Fruit fly (Drosophila melanogaster) whole organism, embryonic: ENCODE measurements around the gene gry.

Source experiments
- Bgb ChIP-seq: fragments of 200-800 bp; sonication (Bioruptor generic); IDR thresholded peaks from 2 replicates; pipeline ENCODE4 v1.3.6; 2022; ENCODE audit warnings: missing biosample characterization, missing genetic modification characterization; ENCODE audit not compliant: partially characterized antibody
- CG10209 ChIP-seq: fragments of 200-800 bp; sonication (Bioruptor generic); optimal IDR thresholded peaks from 3 replicates; lab custom pipeline; 2017; ENCODE audit warnings: missing biosample characterization, mild to moderate bottlenecking, missing genetic modification characterization, missing genetic modification reagents
- CG10267 ChIP-seq: fragments of 200-800 bp; sonication (Bioruptor generic); optimal IDR thresholded peaks from 2 replicates; lab custom pipeline; 2018; ENCODE audit warnings: missing biosample characterization, mild to moderate bottlenecking, missing genetic modification characterization, moderate library complexity
- CG11456 ChIP-seq: fragments of 200-800 bp; sonication (Bioruptor generic); IDR thresholded peaks from 3 replicates; pipeline ENCODE4 v1.3.6; 2022; ENCODE audit warnings: missing biosample characterization, missing genetic modification characterization
- CG12104 ChIP-seq: fragments of 200-800 bp; sonication (Bioruptor generic); optimal IDR thresholded peaks from 3 replicates; lab custom pipeline; 2016; ENCODE audit warnings: missing biosample characterization, missing genetic modification characterization
- CG12659 ChIP-seq: fragments of 200-800 bp; sonication (Bioruptor generic); optimal IDR thresholded peaks from 3 replicates; lab custom pipeline; 2017; ENCODE audit warnings: mild to moderate bottlenecking, missing biosample characterization, missing genetic modification reagents, missing genetic modification characterization
- CG13296 ChIP-seq: fragments of 200-800 bp; sonication (Bioruptor generic); optimal IDR thresholded peaks from 3 replicates; lab custom pipeline; 2018; ENCODE audit warnings: missing biosample characterization, mild to moderate bottlenecking, missing genetic modification characterization
- CG14441 ChIP-seq: fragments of 200-800 bp; sonication (Bioruptor generic); IDR thresholded peaks from 2 replicates; pipeline ENCODE4 v1.3.6; 2022; ENCODE audit warnings: missing biosample characterization, missing genetic modification characterization
- CG14860 ChIP-seq: fragments of 200-800 bp; sonication (Bioruptor generic); IDR thresholded peaks from 3 replicates; pipeline ENCODE4 v1.3.6; 2022; ENCODE audit warnings: missing biosample characterization, missing genetic modification characterization; ENCODE audit not compliant: partially characterized antibody
- CG15601 ChIP-seq: fragments of 200-800 bp; sonication (Bioruptor generic); optimal IDR thresholded peaks from 3 replicates; lab custom pipeline; 2019; ENCODE audit warnings: missing biosample characterization, mild to moderate bottlenecking, missing genetic modification characterization, moderate library complexity
- CG1602 ChIP-seq: fragments of 200-800 bp; sonication (Bioruptor generic); optimal IDR thresholded peaks from 3 replicates; lab custom pipeline; 2016; ENCODE audit warnings: missing biosample characterization, missing genetic modification characterization
- CG17328 ChIP-seq: fragments of 200-800 bp; sonication (Bioruptor generic); IDR thresholded peaks from 2 replicates; pipeline ENCODE4 v1.3.6; 2022; ENCODE audit warnings: missing biosample characterization, missing genetic modification characterization
- CG17361 ChIP-seq: fragments of 200-800 bp; sonication (Bioruptor generic); IDR thresholded peaks from 3 replicates; pipeline ENCODE4 v1.3.6; 2022; ENCODE audit warnings: missing biosample characterization, missing genetic modification characterization
- CG17829 ChIP-seq: fragments of 200-800 bp; optimal IDR thresholded peaks from 2 replicates; lab custom pipeline; 2019; ENCODE audit warnings: missing biosample characterization, mild to moderate bottlenecking, missing genetic modification characterization, moderate library complexity
- CG17912 ChIP-seq: fragments of 200-800 bp; sonication (Bioruptor generic); optimal IDR thresholded peaks from 2 replicates; lab custom pipeline; 2018; ENCODE audit warnings: missing biosample characterization, mild to moderate bottlenecking, missing genetic modification characterization
- CG3163 ChIP-seq: fragments of 200-800 bp; sonication (Bioruptor generic); optimal IDR thresholded peaks from 3 replicates; lab custom pipeline; 2016; ENCODE audit warnings: missing biosample characterization, missing genetic modification characterization
- CG32772 ChIP-seq: fragments of 200-800 bp; sonication (Bioruptor generic); IDR thresholded peaks from 2 replicates; pipeline ENCODE4 v1.3.6; 2022; ENCODE audit warnings: missing biosample characterization, missing genetic modification characterization
- CG33213 ChIP-seq: fragments of 200-800 bp; sonication (Bioruptor generic); optimal IDR thresholded peaks from 3 replicates; lab custom pipeline; 2016; ENCODE audit warnings: missing biosample characterization, missing genetic modification characterization
- CG3407 ChIP-seq: fragments of 200-800 bp; sonication (Bioruptor generic); optimal IDR thresholded peaks from 2 replicates; lab custom pipeline; 2018; ENCODE audit warnings: missing biosample characterization, mild to moderate bottlenecking, missing genetic modification characterization
- CG7372 ChIP-seq: fragments of 200-800 bp; sonication (Bioruptor generic); IDR thresholded peaks from 2 replicates; pipeline ENCODE4 v1.3.6; 2022; ENCODE audit warnings: missing biosample characterization, missing genetic modification characterization
- CG7839 ChIP-seq: fragments of 200-800 bp; sonication (Bioruptor generic); optimal IDR thresholded peaks from 3 replicates; lab custom pipeline; 2018; ENCODE audit warnings: missing biosample characterization, mild to moderate bottlenecking, missing genetic modification characterization, moderate library complexity
- CG9797 ChIP-seq: fragments of 200-800 bp; sonication (Bioruptor generic); optimal IDR thresholded peaks from 3 replicates; lab custom pipeline; 2018; ENCODE audit warnings: missing biosample characterization, mild to moderate bottlenecking, missing genetic modification characterization
- CoRest ChIP-seq: fragments of 200-800 bp; sonication (Bioruptor generic); optimal IDR thresholded peaks from 3 replicates; lab custom pipeline; 2018; ENCODE audit warnings: missing biosample characterization, mild to moderate bottlenecking, missing genetic modification characterization, moderate library complexity
- D19A ChIP-seq: fragments of 200-800 bp; optimal IDR thresholded peaks from 3 replicates; lab custom pipeline; 2019; ENCODE audit warnings: missing biosample characterization, mild to moderate bottlenecking, missing genetic modification characterization, moderate library complexity
- Dref ChIP-seq: fragments of 200-800 bp; sonication (Bioruptor generic); IDR thresholded peaks from 2 replicates; pipeline ENCODE4 v1.3.6; 2022; ENCODE audit warnings: missing biosample characterization, missing genetic modification characterization
- Hr78 ChIP-seq, 2 experiments: fragments of 200-800 bp in 1 of 2; fragments of >200 bp in 1 of 2; sonication (Bioruptor generic) in 1 of 2; optimal IDR thresholded peaks; 2 replicates each; lab custom pipeline; 2017 to 2019; ENCODE audit warnings: missing biosample characterization in 2 of 2, missing genetic modification characterization in 2 of 2, mild to moderate bottlenecking in 1 of 2, moderate library complexity in 1 of 2
- Hsf ChIP-seq: fragments of 200-800 bp; sonication (Bioruptor generic); optimal IDR thresholded peaks from 3 replicates; lab custom pipeline; 2016; ENCODE audit warnings: missing biosample characterization, missing genetic modification characterization
- Mrtf ChIP-seq: fragments of 200-800 bp; sonication (Bioruptor generic); IDR thresholded peaks from 3 replicates; pipeline ENCODE4 v1.3.6; 2022; ENCODE audit warnings: missing biosample characterization, missing genetic modification characterization
- Ptx1 ChIP-seq: fragments of 200-800 bp; sonication (Bioruptor generic); IDR thresholded peaks from 2 replicates; pipeline ENCODE4 v1.3.6; 2022; ENCODE audit warnings: missing biosample characterization, missing genetic modification characterization
- Sox102F ChIP-seq: fragments of 200-800 bp; sonication (Bioruptor generic); optimal IDR thresholded peaks from 2 replicates; lab custom pipeline; 2018; ENCODE audit warnings: missing biosample characterization, mild to moderate bottlenecking, missing genetic modification characterization, moderate library complexity
- ato ChIP-seq: fragments of 200-800 bp; sonication (Bioruptor generic); IDR thresholded peaks from 2 replicates; pipeline ENCODE4 v1.3.6; 2022; ENCODE audit warnings: missing biosample characterization, missing genetic modification characterization; ENCODE audit not compliant: partially characterized antibody
- az2 ChIP-seq: fragments of 200-800 bp; sonication (Bioruptor generic); optimal IDR thresholded peaks from 3 replicates; lab custom pipeline; 2016; ENCODE audit warnings: missing biosample characterization, missing genetic modification characterization
- bigmax ChIP-seq: fragments of 200-800 bp; sonication (Bioruptor generic); optimal IDR thresholded peaks from 2 replicates; lab custom pipeline; 2018; ENCODE audit warnings: missing biosample characterization, mild to moderate bottlenecking, missing genetic modification characterization
- bsh ChIP-seq, 2 experiments: fragments of 200-800 bp; sonication (Bioruptor generic); optimal IDR thresholded peaks; 2 replicates each; lab custom pipeline; 2017 to 2018; ENCODE audit warnings: mild to moderate bottlenecking in 2 of 2, missing biosample characterization in 2 of 2, missing genetic modification characterization in 2 of 2, moderate library complexity in 1 of 2
- grau ChIP-seq: fragments of 200-800 bp; optimal IDR thresholded peaks from 3 replicates; lab custom pipeline; 2019; ENCODE audit warnings: missing biosample characterization, mild to moderate bottlenecking, missing genetic modification characterization, moderate library complexity
- gsb ChIP-seq: fragments of 200-800 bp; sonication (Bioruptor generic); IDR thresholded peaks from 2 replicates; pipeline ENCODE4 v1.3.6; 2022; ENCODE audit warnings: missing biosample characterization, missing genetic modification characterization
- hkb ChIP-seq, 2 experiments: fragments of 200-800 bp in 1 of 2; fragments of >200 bp in 1 of 2; sonication (Bioruptor generic) in 1 of 2; IDR thresholded peaks in 1 of 2; optimal IDR thresholded peaks in 1 of 2; 2 replicates each; pipeline versions ENCODE4 v1.3.6 to Lab custom; 2017 to 2022; ENCODE audit warnings: missing biosample characterization in 1 of 2, missing genetic modification characterization in 1 of 2
- mam ChIP-seq: fragments of 200-800 bp; sonication (Bioruptor generic); optimal IDR thresholded peaks from 3 replicates; lab custom pipeline; 2016; ENCODE audit warnings: missing biosample characterization, missing genetic modification characterization
- nerfin-2 ChIP-seq: fragments of 200-800 bp; sonication (Bioruptor generic); IDR thresholded peaks from 2 replicates; pipeline ENCODE4 v1.3.6; 2022; ENCODE audit warnings: missing biosample characterization, missing genetic modification characterization; ENCODE audit not compliant: partially characterized antibody
- phol ChIP-seq: fragments of 200-800 bp; sonication (Bioruptor generic); optimal IDR thresholded peaks from 3 replicates; lab custom pipeline; 2018; ENCODE audit warnings: missing biosample characterization, mild to moderate bottlenecking, missing genetic modification characterization, moderate library complexity
- rib ChIP-seq: fragments of 200-800 bp; sonication (Bioruptor generic); IDR thresholded peaks from 2 replicates; pipeline ENCODE4 v1.3.6; 2022; ENCODE audit warnings: missing biosample characterization, missing genetic modification characterization
- sim ChIP-seq: fragments of 200-800 bp; sonication (Bioruptor generic); IDR thresholded peaks from 2 replicates; pipeline ENCODE4 v1.3.6; 2022; ENCODE audit warnings: missing biosample characterization, missing genetic modification characterization
- stc ChIP-seq: fragments of 200-800 bp; sonication (Bioruptor generic); IDR thresholded peaks from 2 replicates; pipeline ENCODE4 v1.3.6; 2022; ENCODE audit warnings: missing biosample characterization, missing genetic modification characterization
- twi ChIP-seq: fragments of 200-800 bp; optimal IDR thresholded peaks from 2 replicates; lab custom pipeline; 2019; ENCODE audit warnings: missing biosample characterization, mild to moderate bottlenecking, missing genetic modification characterization, moderate library complexity
- vfl ChIP-seq: fragments of 200-800 bp; sonication (Bioruptor generic); optimal IDR thresholded peaks from 2 replicates; lab custom pipeline; 2016; ENCODE audit warnings: missing biosample characterization, missing genetic modification characterization
- vvl ChIP-seq: fragments of 200-800 bp; sonication (Bioruptor generic); IDR thresholded peaks from 2 replicates; pipeline ENCODE4 v1.3.6; 2022; ENCODE audit warnings: missing biosample characterization, missing genetic modification characterization
- wor ChIP-seq: fragments of 200-800 bp; sonication (Bioruptor generic); IDR thresholded peaks from 2 replicates; pipeline ENCODE4 v1.3.6; 2022; ENCODE audit warnings: missing biosample characterization, missing genetic modification characterization
- zen ChIP-seq: fragments of 200-800 bp; sonication (Bioruptor generic); optimal IDR thresholded peaks from 3 replicates; lab custom pipeline; 2018; ENCODE audit warnings: missing biosample characterization, mild to moderate bottlenecking, missing genetic modification characterization, moderate library complexity

gry gene

dm6 chr3L:3240597-3241367, 41.9 kb downstream of the gry start (continued):
- no peak for TF ChIP-seq mam (GFP tag; lab: Kevin White, UChicago)
- no peak for TF ChIP-seq nerfin-2 (GFP tag; lab: Robert Waterston, UW)
- TF ChIP-seq CG17328, result no peak
- TF ChIP-seq Dref, result no peak
- TF ChIP-seq CG9797, result no peak
- TF ChIP-seq CG14441 (GFP tag; lab: Robert Waterston, UW), result peak; percentile 18; the same call in 1 of the 2 replicates
- peak; percentile 12 for TF ChIP-seq CG10209 (GFP tag; lab: Kevin White, UChicago)
- TF ChIP-seq CG14860 (GFP tag; lab: Robert Waterston, UW), result no peak
- peak; percentile 8 for TF ChIP-seq twi (tag; lab: Kevin White, UChicago)
- no peak for TF ChIP-seq bigmax
- peak; percentile 36 for TF ChIP-seq CG15601 (tag; lab: Kevin White, UChicago)
- TF ChIP-seq CG17361, result 0 out of 3 replicates have a peak, but pooled peaks have one; percentile 32
- peak; percentile 32 for TF ChIP-seq CG7839
- no peak for TF ChIP-seq CG13296 (GFP tag; lab: Kevin White, UChicago)
- TF ChIP-seq CG10267 (tag; lab: Kevin White, UChicago), result peak; percentile 5
- no peak for TF ChIP-seq Bgb (GFP tag; lab: Robert Waterston, UW)
- no peak for TF ChIP-seq CG3163
- TF ChIP-seq CG11456 (GFP tag; lab: Robert Waterston, UW), result no peak
- TF ChIP-seq rib (GFP tag; lab: Robert Waterston, UW), result no peak
- TF ChIP-seq CG17912 (GFP tag; lab: Kevin White, UChicago), result no peak
- peak in 1 of 2 experiments; percentile 38 for TF ChIP-seq Hr78 (GFP tag; optimal IDR thresholded peaks at IDR 0.05; lab: Kevin White, UChicago)
- peak; percentile 29 for TF ChIP-seq az2 (GFP tag; lab: Kevin White, UChicago)
- TF ChIP-seq hkb (optimal IDR thresholded peaks at IDR 0.05; lab: Kevin White, UChicago), result no peak
- TF ChIP-seq hkb (GFP tag; IDR thresholded peaks at IDR 0.05; lab: Robert Waterston, UW), result 0 out of 2 replicates have a peak, but pooled peaks have one; percentile 19
- TF ChIP-seq CG17829 (tag; lab: Kevin White, UChicago), result peak; percentile 11
- peak; percentile 70 for TF ChIP-seq Sox102F (GFP tag; lab: Kevin White, UChicago)
- no peak for TF ChIP-seq gsb (GFP tag; lab: Robert Waterston, UW)
- no peak for TF ChIP-seq stc (GFP tag; lab: Robert Waterston, UW)
- TF ChIP-seq CG32772 (GFP tag; lab: Robert Waterston, UW), result no peak
- no peak for TF ChIP-seq Hsf (GFP tag; lab: Kevin White, UChicago)
- no peak for TF ChIP-seq wor (GFP tag; lab: Robert Waterston, UW)
- no peak for TF ChIP-seq CG12659
- TF ChIP-seq Mrtf (GFP tag; lab: Robert Waterston, UW), result no peak
- peak; percentile 50 for TF ChIP-seq CoRest (tag; lab: Kevin White, UChicago)
- TF ChIP-seq grau (tag; lab: Kevin White, UChicago), result peak; percentile 42
- no peak for TF ChIP-seq vfl
- TF ChIP-seq ato, result no peak
- TF ChIP-seq D19A (tag; lab: Kevin White, UChicago), result peak; percentile 0
- no peak for TF ChIP-seq CG3407 (GFP tag; lab: Kevin White, UChicago)
- TF ChIP-seq zen (tag; lab: Kevin White, UChicago), result no peak
- peak; percentile 26; the same call in 1 of the 2 replicates for TF ChIP-seq vvl (GFP tag; lab: Robert Waterston, UW)
- TF ChIP-seq Ptx1 (GFP tag; lab: Robert Waterston, UW), result 0 out of 2 replicates have a peak, but pooled peaks have one; percentile 11
- no peak for TF ChIP-seq CG12104 (GFP tag; lab: Kevin White, UChicago)
- TF ChIP-seq CG1602, result no peak
- peak; percentile 66 to 92 for TF ChIP-seq bsh (GFP tag; optimal IDR thresholded peaks at IDR 0.05; lab: Kevin White, UChicago)
- no peak for TF ChIP-seq CG33213
- TF ChIP-seq sim (GFP tag; lab: Robert Waterston, UW), result no peak
- TF ChIP-seq CG7372 (GFP tag; lab: Robert Waterston, UW), result no peak
- peak; percentile 34 for TF ChIP-seq phol (tag; lab: Kevin White, UChicago)
